Fruit fly (Drosophila melanogaster) Kc167 (cell line): Measurements from ENCODE around the gene Cpr65Ax1.

ENCODE experiments used
- Myc ChIP-seq: fragments of >200 bp; optimal IDR thresholded peaks from 2 replicates; lab custom pipeline; 2017; ENCODE audit warnings: missing external identifiers
- insv ChIP-seq: fragments of >200 bp; optimal IDR thresholded peaks from 3 replicates; lab custom pipeline; 2018; ENCODE audit warnings: missing external identifiers

- TF ChIP-seq Myc (lab: Kevin White, UChicago) (no peak), insv (no peak)
These were observed 39.3 kb downstream of the Cpr65Ax1 start for dm6 chr3L:6108264-6109060.
